Fruit fly (Drosophila melanogaster): ENCODE data around the gene asun.

The asun gene

dm6 chr3R:16263522-16264305, at the start of gene asun, which contains the start of gene bor:
asun (plus strand) TSS chr3R:16264271.
bor (minus strand) TSS chr3R:16264115.
- TF ChIP-seq CG8478 (optimal IDR thresholded peaks at IDR 0.05) (no peak), CTCF (optimal IDR thresholded peaks at IDR 0.05) (peak in 1 of 2 experiments; percentile 7)

- TF ChIP-seq CTCF (optimal IDR thresholded peaks at IDR 0.05) (no peak), CG8478 (optimal IDR thresholded peaks at IDR 0.05) (no peak)
Observed at dm6 chr3R:16214474-16215318, 49.4 kb upstream of the asun start.

- TF ChIP-seq CG8478 (optimal IDR thresholded peaks at IDR 0.05) = no peak
- no peak for TF ChIP-seq CTCF (optimal IDR thresholded peaks at IDR 0.05)
Observed at dm6 chr3R:16215319-16215701, 48.8 kb upstream of the asun start.

- TF ChIP-seq CTCF (optimal IDR thresholded peaks at IDR 0.05) (no peak), CG8478 (optimal IDR thresholded peaks at IDR 0.05) (no peak)
Observed at dm6 chr3R:16217368-16217767, 46.7 kb upstream of the asun start.

dm6 chr3R:16218251-16219030, 45.6 kb upstream of the asun start:
- TF ChIP-seq CG8478 (optimal IDR thresholded peaks at IDR 0.05) (no peak), CTCF (optimal IDR thresholded peaks at IDR 0.05) (no peak)

- TF ChIP-seq CTCF (optimal IDR thresholded peaks at IDR 0.05) = no peak
- TF ChIP-seq CG8478 (optimal IDR thresholded peaks at IDR 0.05) = no peak
Observed at dm6 chr3R:16220050-16220670, 43.9 kb upstream of the asun start.

- no peak for TF ChIP-seq CTCF (optimal IDR thresholded peaks at IDR 0.05)
- no peak for TF ChIP-seq CG8478 (optimal IDR thresholded peaks at IDR 0.05)
Observed at dm6 chr3R:16220854-16221253, 43.2 kb upstream of the asun start.

- no peak for TF ChIP-seq CG8478 (optimal IDR thresholded peaks at IDR 0.05)
- TF ChIP-seq CTCF (optimal IDR thresholded peaks at IDR 0.05) = no peak
Observed at dm6 chr3R:16221359-16222299, 42.4 kb upstream of the asun start.

- TF ChIP-seq CTCF (optimal IDR thresholded peaks at IDR 0.05) (no peak), CG8478 (optimal IDR thresholded peaks at IDR 0.05) (no peak)
Observed at dm6 chr3R:16222300-16222903, 41.7 kb upstream of the asun start.

dm6 chr3R:16223252-16224037, 40.6 kb upstream of the asun start:
- TF ChIP-seq CTCF (optimal IDR thresholded peaks at IDR 0.05) (no peak), CG8478 (optimal IDR thresholded peaks at IDR 0.05) (no peak)

- TF ChIP-seq CG8478 (optimal IDR thresholded peaks at IDR 0.05) (no peak), CTCF (optimal IDR thresholded peaks at IDR 0.05) (no peak)
Observed at dm6 chr3R:16224415-16225165, 39.5 kb upstream of the asun start.

dm6 chr3R:16225351-16225750, 38.7 kb upstream of the asun start, which contains the start of gene tara:
tara (plus strand) TSS chr3R:16225651.
- TF ChIP-seq CTCF (optimal IDR thresholded peaks at IDR 0.05) = no peak
- TF ChIP-seq CG8478 (optimal IDR thresholded peaks at IDR 0.05) = no peak
